Worm (Caenorhabditis elegans): ENCODE data around the gene B0244.15.
A peak's percentile ranks its signal among the peaks of the same experiment; 100 is the strongest.

Gene B0244.15

ce11 chrIII:5706077-5706627, 37.0 kb upstream of the B0244.15 start, which contains the start of gene rpl-23 (continued):
- peak; percentile 59 for TF ChIP-seq ZK546.5 (tag; optimal IDR thresholded peaks at IDR 0.05)
- peak; percentile 72 for TF ChIP-seq snpc-4 (tag; optimal IDR thresholded peaks at IDR 0.05)
- TF ChIP-seq ceh-82 (tag; optimal IDR thresholded peaks at IDR 0.05), result peak; percentile 73
- peak; percentile 100 for TF ChIP-seq unc-55 (GFP tag; optimal IDR thresholded peaks at IDR 0.05)
- TF ChIP-seq nhr-11 (tag; optimal IDR thresholded peaks at IDR 0.05), result no peak
- TF ChIP-seq fos-1 (tag; optimal IDR thresholded peaks at IDR 0.05), result peak; percentile 93
- no peak for TF ChIP-seq nhr-237 (tag; optimal IDR thresholded peaks at IDR 0.05)

ce11 chrIII:5707546-5707945, 35.6 kb upstream of the B0244.15 start:
- TF ChIP-seq snpc-4 (tag; optimal IDR thresholded peaks at IDR 0.05), result no peak
- no peak for TF ChIP-seq nhr-12 (tag; optimal IDR thresholded peaks at IDR 0.05)
- TF ChIP-seq skn-1 (tag; optimal IDR thresholded peaks at IDR 0.05), result no peak
- TF ChIP-seq mbf-1 (tag; optimal IDR thresholded peaks at IDR 0.05), result no peak
- no peak for TF ChIP-seq nhr-25 (tag; optimal IDR thresholded peaks at IDR 0.05)
- TF ChIP-seq mab-5 (tag; optimal IDR thresholded peaks at IDR 0.05), result no peak

ce11 chrIII:5708024-5708423, 35.2 kb upstream of the B0244.15 start:
- TF ChIP-seq ztf-4 (tag; optimal IDR thresholded peaks at IDR 0.05) (no peak), skn-1 (tag; optimal IDR thresholded peaks at IDR 0.05) (no peak), lin-39 (tag; optimal IDR thresholded peaks at IDR 0.05) (no peak), mab-5 (tag; optimal IDR thresholded peaks at IDR 0.05) (no peak), nhr-129 (tag; optimal IDR thresholded peaks at IDR 0.05) (peak; percentile 50), zag-1 (tag; optimal IDR thresholded peaks at IDR 0.05) (no peak)

DNA sequence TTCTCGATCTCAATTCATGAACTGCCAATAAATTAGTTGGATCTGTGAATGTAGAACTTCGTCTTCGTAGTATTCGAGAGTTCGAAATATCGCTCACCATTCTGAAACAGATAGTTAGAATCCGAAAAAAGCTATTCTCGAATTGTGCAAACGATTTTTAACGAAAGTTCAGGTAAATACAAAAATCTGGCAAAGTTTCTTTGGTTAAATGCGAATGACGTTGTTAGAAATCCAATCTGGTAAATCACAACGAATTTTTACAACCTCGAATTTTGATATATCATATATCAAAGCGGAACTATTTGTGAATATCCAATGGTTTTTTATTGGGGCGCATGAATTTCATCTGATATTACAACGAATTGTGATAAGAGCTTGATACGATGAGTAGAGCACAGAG, 34.0 kb upstream of the B0244.15 start, which contains the start of gene hpo-28:
hpo-28 (minus strand) TSS at position 101 of the 400 bp plus-strand sequence.
- TF ChIP-seq zag-1 (tag; optimal IDR thresholded peaks at IDR 0.05), result no peak
- no peak for TF ChIP-seq lin-39 (tag; optimal IDR thresholded peaks at IDR 0.05)
- no peak for TF ChIP-seq ztf-4 (tag; optimal IDR thresholded peaks at IDR 0.05)
- TF ChIP-seq sma-9 (GFP tag; optimal IDR thresholded peaks at IDR 0.05), result no peak
- no peak for TF ChIP-seq sma-9 (tag; optimal IDR thresholded peaks at IDR 0.05)
- no peak for TF ChIP-seq ceh-82 (tag; optimal IDR thresholded peaks at IDR 0.05)
- TF ChIP-seq elt-1 (tag; optimal IDR thresholded peaks at IDR 0.05), result no peak
- TF ChIP-seq F13H6.1 (tag; optimal IDR thresholded peaks at IDR 0.05), result no peak
- TF ChIP-seq lin-11 (tag; optimal IDR thresholded peaks at IDR 0.05), result no peak
- TF ChIP-seq lin-13 (GFP tag; optimal IDR thresholded peaks at IDR 0.05), result no peak
- no peak for TF ChIP-seq nhr-237 (tag; optimal IDR thresholded peaks at IDR 0.05)
- no peak for TF ChIP-seq peb-1 (tag; optimal IDR thresholded peaks at IDR 0.05)

ce11 chrIII:5710045-5710444, 33.1 kb upstream of the B0244.15 start, which contains the start of gene B0336.12:
TSS of gene B0336.12 (minus strand) at chrIII:5710145.
- no peak for TF ChIP-seq sem-4 (tag; optimal IDR thresholded peaks at IDR 0.05)
- no peak for TF ChIP-seq ztf-1 (GFP tag; conservative IDR thresholded peaks at IDR 0.05)
- no peak for TF ChIP-seq ceh-82 (tag; optimal IDR thresholded peaks at IDR 0.05)
- no peak for TF ChIP-seq crh-2 (tag; optimal IDR thresholded peaks at IDR 0.05)
- TF ChIP-seq ZK546.5 (tag; optimal IDR thresholded peaks at IDR 0.05), result no peak
- no peak for TF ChIP-seq ztf-11 (tag; optimal IDR thresholded peaks at IDR 0.05)
- no peak for TF ChIP-seq sma-9 (GFP tag; optimal IDR thresholded peaks at IDR 0.05)
- TF ChIP-seq sma-9 (tag; optimal IDR thresholded peaks at IDR 0.05), result no peak
- no peak for TF ChIP-seq alr-1 (tag; optimal IDR thresholded peaks at IDR 0.05)
- no peak for TF ChIP-seq blmp-1 (tag; optimal IDR thresholded peaks at IDR 0.05; ENCODE audit: insufficient read depth)
- no peak for TF ChIP-seq snpc-4 (tag; optimal IDR thresholded peaks at IDR 0.05)
- TF ChIP-seq lin-39 (tag; optimal IDR thresholded peaks at IDR 0.05), result no peak
- no peak for TF ChIP-seq F13H6.1 (tag; optimal IDR thresholded peaks at IDR 0.05)
- TF ChIP-seq R02D3.7 (tag; optimal IDR thresholded peaks at IDR 0.05), result no peak

- TF ChIP-seq nhr-77 (tag; optimal IDR thresholded peaks at IDR 0.05) (no peak), lsy-2 (tag; optimal IDR thresholded peaks at IDR 0.05) (peak in 1 of 2 experiments; percentile 81), nhr-129 (tag; optimal IDR thresholded peaks at IDR 0.05) (peak; percentile 26), blmp-1 (tag; optimal IDR thresholded peaks at IDR 0.05; ENCODE audit: insufficient read depth) (peak; percentile 7), lin-13 (GFP tag; optimal IDR thresholded peaks at IDR 0.05) (peak; percentile 5), sma-9 (GFP tag; optimal IDR thresholded peaks at IDR 0.05) (peak; percentile 43), sma-9 (tag; optimal IDR thresholded peaks at IDR 0.05) (no peak), sma-3 (GFP tag; optimal IDR thresholded peaks at IDR 0.05) (peak; percentile 29), peb-1 (tag; optimal IDR thresholded peaks at IDR 0.05) (no peak), crh-2 (tag; optimal IDR thresholded peaks at IDR 0.05) (no peak), nhr-21 (tag; optimal IDR thresholded peaks at IDR 0.05) (peak; percentile 83), fos-1 (tag; optimal IDR thresholded peaks at IDR 0.05) (peak; percentile 36), gmeb-1 (tag; optimal IDR thresholded peaks at IDR 0.05) (peak; percentile 10)
These were observed 32.5 kb upstream of the B0244.15 start for ce11 chrIII:5710676-5711075.
